Worm (Caenorhabditis elegans) whole organism, L4/young adult: ENCODE data around the gene lmd-4.

Experiments
- W03F9.2 ChIP-seq: fragments of 150-350 bp; optimal IDR thresholded peaks from 2 replicates; lab custom pipeline; 2014; ENCODE audit warnings: missing biosample characterization, missing genetic modification characterization
- dao-5 ChIP-seq: sonication (generic microtip); optimal IDR thresholded peaks from 2 replicates; lab custom pipeline; 2016; ENCODE audit warnings: missing genotype, missing genetic modification characterization, moderate library complexity, missing compliant biosample characterization
- him-1 ChIP-seq: sonication (generic microtip); optimal IDR thresholded peaks from 2 replicates; lab custom pipeline; 2016; ENCODE audit warnings: missing genotype, missing genetic modification reagents, missing genetic modification characterization, missing compliant biosample characterization

ce11 chrV:7357132-7357531 is 36.3 kb upstream of the lmd-4 start, which contains the start of gene C03G6.6:
- TF ChIP-seq dao-5 (tag; lab: Kevin White, UChicago): no peak
- no peak for TF ChIP-seq W03F9.2 (tag; lab: Kevin White, UChicago)
- no peak for TF ChIP-seq him-1
